Worm (Caenorhabditis elegans): ENCODE measurements around the gene rpc-1.
A peak's percentile ranks its signal among the peaks of the same experiment; 100 is the strongest.

rpc-1 gene

DNA sequence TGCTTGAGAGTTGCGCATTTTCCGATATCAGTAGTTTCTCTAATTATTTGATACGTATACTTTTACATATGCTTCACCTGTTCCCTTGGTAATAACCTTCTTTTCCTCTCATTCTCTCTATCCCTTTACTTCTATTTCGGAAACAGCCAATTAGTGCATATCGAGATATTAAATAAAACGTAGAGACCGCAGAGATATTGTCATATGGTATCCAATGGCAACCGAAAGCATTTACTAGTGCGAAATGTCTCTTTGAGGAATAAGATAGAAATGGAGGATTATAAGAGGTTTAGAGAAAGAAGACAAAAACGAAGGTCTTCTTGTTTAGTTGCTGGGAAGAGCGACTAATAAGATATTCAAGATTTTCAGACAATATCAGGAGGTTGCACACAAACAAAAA lies 9.2 kb downstream of the rpc-1 start, which contains the start of gene maph-9:
Gene maph-9 (plus strand): TSS at position 273 of the 400 bp plus-strand sequence.
- TF ChIP-seq ceh-8 (GFP tag; optimal IDR thresholded peaks at IDR 0.05) (no peak), vab-15 (tag; optimal IDR thresholded peaks at IDR 0.05) (no peak), pax-3 (tag; optimal IDR thresholded peaks at IDR 0.05) (no peak), nhr-47 (tag; optimal IDR thresholded peaks at IDR 0.05) (peak; percentile 39), fkh-8 (tag; optimal IDR thresholded peaks at IDR 0.05) (peak; percentile 95), pqm-1 (tag; optimal IDR thresholded peaks at IDR 0.05) (no peak), jun-1 (tag; optimal IDR thresholded peaks at IDR 0.05) (no peak), lin-13 (GFP tag; optimal IDR thresholded peaks at IDR 0.05) (no peak), nhr-76 (tag; optimal IDR thresholded peaks at IDR 0.05) (no peak), nhr-237 (tag; optimal IDR thresholded peaks at IDR 0.05) (no peak), grh-1 (GFP tag; IDR thresholded peaks at IDR 0.05) (no peak), sup-37 (GFP tag; optimal IDR thresholded peaks at IDR 0.05) (no peak), fos-1 (tag; optimal IDR thresholded peaks at IDR 0.05) (no peak), mep-1 (tag; optimal IDR thresholded peaks at IDR 0.05) (no peak), lir-3 (tag; optimal IDR thresholded peaks at IDR 0.05; ENCODE audit: poor library complexity) (no peak), sptf-1 (tag; optimal IDR thresholded peaks at IDR 0.05) (no peak), rnt-1 (tag; optimal IDR thresholded peaks at IDR 0.05) (no peak), C34B4.2 (tag; optimal IDR thresholded peaks at IDR 0.05) (no peak), lin-15B (tag; optimal IDR thresholded peaks at IDR 0.05) (no peak), nhr-20 (tag; optimal IDR thresholded peaks at IDR 0.05) (no peak), unc-30 (tag; optimal IDR thresholded peaks at IDR 0.05) (no peak), pag-3 (tag; optimal IDR thresholded peaks at IDR 0.05; ENCODE audit: borderline replicate concordance, insufficient read depth) (no peak), nhr-85 (tag) (no peak), efl-1 (optimal IDR thresholded peaks at IDR 0.05) (no peak), efl-1 (GFP tag; optimal IDR thresholded peaks at IDR 0.05 in 1 of 2) (peak in 1 of 2 experiments; percentile 64), hlh-17 (GFP tag; optimal IDR thresholded peaks at IDR 0.05; ENCODE audit: borderline replicate concordance) (no peak), ztf-4 (tag; optimal IDR thresholded peaks at IDR 0.05) (no peak), nhr-12 (tag; optimal IDR thresholded peaks at IDR 0.05) (no peak), snu-23 (GFP tag; optimal IDR thresholded peaks at IDR 0.05) (no peak), elt-2 (tag; optimal IDR thresholded peaks at IDR 0.05) (no peak), swsn-7 (tag; optimal IDR thresholded peaks at IDR 0.05) (no peak), zip-4 (GFP tag; optimal IDR thresholded peaks at IDR 0.05) (no peak), C16A3.4 (tag; optimal IDR thresholded peaks at IDR 0.05) (no peak), zag-1 (tag; optimal IDR thresholded peaks at IDR 0.05) (no peak), nhr-71 (tag; optimal IDR thresholded peaks at IDR 0.05) (peak; percentile 49), dsc-1 (tag; optimal IDR thresholded peaks at IDR 0.05) (peak; percentile 50), Y116A8C.19 (tag; optimal IDR thresholded peaks at IDR 0.05; ENCODE audit: borderline replicate concordance) (no peak), lsy-2 (tag; optimal IDR thresholded peaks at IDR 0.05) (peak in 1 of 2 experiments; percentile 39)

DNA sequence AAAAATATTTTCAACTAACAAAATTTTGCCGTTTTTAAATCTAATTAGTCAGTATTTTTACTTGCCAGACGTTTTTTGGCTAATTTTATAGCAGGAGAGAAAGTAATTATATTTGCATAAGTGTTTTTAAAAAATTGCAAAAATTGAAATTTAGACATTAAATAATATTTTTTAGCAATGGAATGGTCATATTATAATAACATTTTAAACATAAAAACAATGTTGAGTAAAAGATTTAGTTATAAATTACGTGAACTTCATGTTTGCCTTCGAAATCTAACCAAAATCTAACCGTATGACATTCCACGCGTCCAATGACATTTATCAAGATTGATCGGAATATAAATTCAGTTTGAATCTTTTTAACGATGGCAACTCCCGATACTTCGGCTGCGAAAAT lies 11.2 kb downstream of the rpc-1 start, which contains the start of gene C34D4.2:
Gene C34D4.2 (plus strand): TSS at position 301 of the 400 bp plus-strand sequence.
- TF ChIP-seq xbp-1 (tag; optimal IDR thresholded peaks at IDR 0.05) (no peak), C04F5.9 (tag; optimal IDR thresholded peaks at IDR 0.05) (no peak), ceh-63 (GFP tag; optimal IDR thresholded peaks at IDR 0.05) (no peak), unc-98 (GFP tag; IDR thresholded peaks at IDR 0.05) (no peak), ama-1 (optimal IDR thresholded peaks at IDR 0.05) (no peak), nhr-28 (tag; optimal IDR thresholded peaks at IDR 0.05) (no peak), dsc-1 (tag; optimal IDR thresholded peaks at IDR 0.05) (no peak), nhr-11 (tag; optimal IDR thresholded peaks at IDR 0.05) (no peak), elt-3 (tag; optimal IDR thresholded peaks at IDR 0.05) (no peak), tbx-2 (tag; optimal IDR thresholded peaks at IDR 0.05) (no peak), nhr-85 (tag) (no peak), ceh-8 (GFP tag; optimal IDR thresholded peaks at IDR 0.05) (no peak), dpl-1 (GFP tag; optimal IDR thresholded peaks at IDR 0.05) (no peak), lin-13 (GFP tag; optimal IDR thresholded peaks at IDR 0.05) (no peak), C16A3.4 (tag; optimal IDR thresholded peaks at IDR 0.05) (no peak)
